Worm (Caenorhabditis elegans): Measurements from ENCODE around the gene F35H8.12.

DNA sequence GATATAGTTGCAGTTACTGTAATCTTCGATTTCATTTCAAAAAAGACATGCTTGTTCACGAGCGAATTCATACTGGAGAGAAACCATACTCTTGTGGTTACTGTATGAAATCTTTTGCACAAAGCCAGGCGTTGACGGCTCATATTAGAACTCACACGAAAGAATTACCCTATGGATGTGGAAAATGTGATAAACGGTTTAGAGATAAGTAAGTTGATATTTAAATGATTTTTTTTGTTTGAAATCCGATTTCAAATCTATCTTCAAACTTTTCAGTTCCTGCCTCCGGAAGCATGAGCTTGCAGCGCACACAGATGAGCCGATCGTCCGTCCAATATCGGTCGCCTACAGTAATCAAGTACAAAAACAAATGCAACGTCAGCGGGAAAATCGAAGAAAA, 7.3 kb downstream of the F35H8.12 start:
- no peak for TF ChIP-seq nfya-1 (tag; optimal IDR thresholded peaks at IDR 0.05; ENCODE audit: insufficient read depth)
- no peak for TF ChIP-seq egl-27 (tag; optimal IDR thresholded peaks at IDR 0.05)
- no peak for TF ChIP-seq tbx-2 (tag; optimal IDR thresholded peaks at IDR 0.05)
- no peak for TF ChIP-seq pqm-1 (tag; optimal IDR thresholded peaks at IDR 0.05)
- no peak for TF ChIP-seq nhr-23 (tag; optimal IDR thresholded peaks at IDR 0.05)
- no peak for TF ChIP-seq ama-1 (optimal IDR thresholded peaks at IDR 0.05)
- no peak for TF ChIP-seq R02D3.7 (tag; optimal IDR thresholded peaks at IDR 0.05)
- no peak for TF ChIP-seq ceh-82 (tag; optimal IDR thresholded peaks at IDR 0.05)
- no peak for TF ChIP-seq nhr-237 (tag; optimal IDR thresholded peaks at IDR 0.05)
- TF ChIP-seq mml-1 (tag; optimal IDR thresholded peaks at IDR 0.05), result no peak
- TF ChIP-seq ceh-9 (tag; optimal IDR thresholded peaks at IDR 0.05), result no peak
- no peak for TF ChIP-seq snpc-4 (tag; optimal IDR thresholded peaks at IDR 0.05)
